Worm (Caenorhabditis elegans) whole organism, L2 larva: ENCODE results near the gene ncx-10.

Source experiments
- F13H6.1 ChIP-seq: sonication (generic microtip); optimal IDR thresholded peaks from 2 replicates; lab custom pipeline; 2016; ENCODE audit warnings: missing genetic modification characterization, missing compliant biosample characterization
- aly-2 ChIP-seq: fragments of 150-350 bp; optimal IDR thresholded peaks from 2 replicates; lab custom pipeline; 2014; ENCODE audit warnings: missing biosample characterization, missing genetic modification characterization
- blmp-1 ChIP-seq: sonication (generic microtip); optimal IDR thresholded peaks from 2 replicates; lab custom pipeline; 2017; ENCODE audit warnings: missing genetic modification characterization, mild to moderate bottlenecking, missing compliant biosample characterization, antibody characterized with exemption, moderate library complexity; ENCODE audit not compliant: insufficient read depth
- egl-27 ChIP-seq: sonication (generic microtip); optimal IDR thresholded peaks from 3 replicates; lab custom pipeline; 2017; ENCODE audit warnings: missing biosample characterization, missing genetic modification reagents, missing genetic modification characterization
- mab-5 ChIP-seq: fragments of 150-350 bp; optimal IDR thresholded peaks from 2 replicates; lab custom pipeline; 2014; ENCODE audit warnings: missing biosample characterization, missing genetic modification characterization
- nhr-25 ChIP-seq: fragments of 150-350 bp; sonication (generic microtip); optimal IDR thresholded peaks from 3 replicates; lab custom pipeline; 2014; ENCODE audit warnings: missing biosample characterization, missing genetic modification characterization
- nhr-6 ChIP-seq: fragments of 150-350 bp; optimal IDR thresholded peaks from 2 replicates; lab custom pipeline; 2014; ENCODE audit warnings: missing biosample characterization, missing genetic modification characterization
- unc-62 ChIP-seq: fragments of 150-350 bp; optimal IDR thresholded peaks from 2 replicates; lab custom pipeline; 2014; ENCODE audit warnings: missing biosample characterization, missing genetic modification reagents, missing genetic modification characterization

DNA sequence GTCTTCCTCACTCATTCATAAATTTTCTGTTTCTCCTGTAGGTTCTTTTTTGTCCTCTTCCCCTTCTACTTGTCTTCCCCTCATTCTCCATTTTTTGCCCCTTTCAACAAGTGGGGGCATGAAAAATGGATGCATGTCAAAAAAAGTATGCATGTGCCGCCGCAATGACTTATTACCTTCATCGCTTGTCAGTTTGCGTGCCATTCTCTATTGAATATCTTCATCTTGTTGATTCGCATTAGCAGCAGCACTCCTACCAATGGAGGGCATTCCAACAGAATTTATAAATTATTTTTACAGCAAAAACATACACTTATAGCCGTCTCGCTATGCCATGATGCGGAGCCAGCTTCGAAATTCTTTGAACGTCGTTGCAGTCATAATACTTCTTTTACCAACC, 41.7 kb downstream of the ncx-10 start, which contains the start of gene F40A3.1:
- TF ChIP-seq egl-27 (tag; lab: Kevin White, UChicago) (no peak), mab-5 (tag; lab: Kevin White, UChicago) (no peak), blmp-1 (no peak), F13H6.1 (tag; lab: Kevin White, UChicago) (no peak), nhr-25 (tag; lab: Kevin White, UChicago) (no peak), nhr-6 (tag; lab: Kevin White, UChicago) (no peak), aly-2 (tag; lab: Kevin White, UChicago) (no peak), unc-62 (GFP tag; lab: Kevin White, UChicago) (no peak)
